Worm (Caenorhabditis elegans): ENCODE data around the gene droe-4.
"Not testable (repeated sequence)": the region's sequence is repeated elsewhere in the genome, so short reads cannot be mapped to it uniquely, and the experiment has no call there.

The droe-4 gene

DNA sequence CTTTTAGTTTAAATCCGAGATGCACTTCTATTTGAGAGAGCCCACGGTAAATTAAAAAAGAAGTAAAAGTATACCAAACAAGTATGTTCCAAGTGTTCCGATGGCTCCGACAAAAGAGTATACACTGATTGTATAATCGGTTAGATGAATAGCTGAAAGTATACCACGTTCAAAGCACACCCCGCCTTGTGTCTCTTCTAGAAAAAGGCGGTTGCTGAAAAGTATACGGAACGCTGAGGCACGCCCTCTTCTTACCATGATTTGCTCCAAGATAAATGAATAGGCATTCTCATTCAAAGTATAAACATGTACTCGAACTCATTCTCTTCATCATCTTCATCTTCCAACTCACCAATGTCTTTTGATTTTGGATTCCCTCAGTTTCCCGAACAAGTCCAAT, 21.9 kb downstream of the droe-4 start, which contains the start of gene end-3:
TSS of gene end-3 (plus strand) at position 301 of the 400 bp plus-strand sequence.
- TF ChIP-seq W03F9.2 (tag; optimal IDR thresholded peaks at IDR 0.05) (no peak), him-1 (tag; optimal IDR thresholded peaks at IDR 0.05) (no peak), dao-5 (tag; optimal IDR thresholded peaks at IDR 0.05) (no peak)

DNA sequence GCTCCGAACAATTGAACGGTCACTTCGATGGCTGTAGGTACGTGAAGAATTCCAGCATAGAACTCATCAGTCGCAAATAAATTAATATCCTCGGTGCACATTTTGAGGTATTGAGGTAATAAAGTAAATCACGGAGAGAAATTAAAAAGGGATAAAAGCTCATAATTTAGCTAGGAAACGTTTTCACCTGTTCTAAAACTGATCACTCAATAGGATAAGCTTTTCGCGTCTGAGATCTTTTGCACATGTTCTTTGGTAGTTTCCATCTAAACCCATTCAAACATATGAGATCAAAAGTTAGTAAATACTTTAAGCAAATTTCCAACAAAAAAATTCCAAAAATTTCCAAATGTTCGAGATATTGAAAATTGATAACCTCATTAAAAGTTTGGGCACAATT, 25.0 kb downstream of the droe-4 start, which contains the start of gene srh-308:
TSS of gene srh-308 (minus strand) at position 101 of the 400 bp plus-strand sequence.
- TF ChIP-seq him-1 (tag; optimal IDR thresholded peaks at IDR 0.05), result no peak

DNA sequence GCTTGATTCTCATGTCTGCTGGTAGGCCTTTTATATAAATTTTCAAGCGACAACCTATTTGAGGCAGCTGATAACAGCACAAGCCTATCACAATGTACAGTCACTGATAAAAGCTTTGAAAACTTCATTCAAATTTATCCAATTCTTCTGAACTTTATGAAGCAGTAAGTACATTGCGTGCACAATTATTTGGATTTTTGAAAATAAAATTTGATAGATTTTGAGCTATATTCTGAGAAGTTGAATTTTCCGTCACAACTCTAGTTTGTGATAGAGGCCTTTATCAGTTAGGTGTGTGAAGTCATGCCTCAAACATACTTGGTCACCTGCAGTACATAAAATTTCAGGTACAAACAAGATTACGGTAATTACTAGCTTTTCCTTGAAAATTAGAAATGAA, 26.2 kb downstream of the droe-4 start, which contains the start of the genes mtl-2 and T08G5.1:
TSS of gene mtl-2 (minus strand) at position 34 of the 400 bp plus-strand sequence.
TSS of gene T08G5.1 (plus strand) at position 127 of the 400 bp plus-strand sequence.
- TF ChIP-seq him-1 (tag; optimal IDR thresholded peaks at IDR 0.05), result no peak
- no peak for TF ChIP-seq dao-5 (tag; optimal IDR thresholded peaks at IDR 0.05)
- TF ChIP-seq W03F9.2 (tag; optimal IDR thresholded peaks at IDR 0.05), result no peak

DNA sequence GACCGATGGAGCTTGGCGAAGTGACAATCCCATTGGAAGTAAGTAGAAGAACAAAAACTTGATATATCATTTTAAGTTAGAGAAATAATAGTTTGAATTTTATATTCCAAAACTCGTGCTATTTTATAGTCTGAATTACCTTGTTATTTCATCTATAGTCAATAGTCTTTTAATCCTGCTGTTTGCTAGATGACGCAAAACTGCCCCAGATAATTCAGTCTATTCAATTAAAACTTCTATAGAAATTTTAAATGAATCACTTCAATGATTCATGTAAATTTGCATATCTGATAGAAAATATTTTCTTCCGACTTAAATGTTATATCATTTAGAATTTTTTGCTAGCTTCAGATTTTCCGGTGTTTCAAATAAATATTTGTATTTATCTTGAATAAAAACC, 30.6 kb downstream of the droe-4 start, which contains the start of gene T08G5.15:
TSS of gene T08G5.15 (minus strand) at position 101 of the 400 bp plus-strand sequence.
- no peak for TF ChIP-seq him-1 (tag; optimal IDR thresholded peaks at IDR 0.05)
- TF ChIP-seq W03F9.2 (tag; optimal IDR thresholded peaks at IDR 0.05), result no peak
- no peak for TF ChIP-seq dao-5 (tag; optimal IDR thresholded peaks at IDR 0.05)

DNA sequence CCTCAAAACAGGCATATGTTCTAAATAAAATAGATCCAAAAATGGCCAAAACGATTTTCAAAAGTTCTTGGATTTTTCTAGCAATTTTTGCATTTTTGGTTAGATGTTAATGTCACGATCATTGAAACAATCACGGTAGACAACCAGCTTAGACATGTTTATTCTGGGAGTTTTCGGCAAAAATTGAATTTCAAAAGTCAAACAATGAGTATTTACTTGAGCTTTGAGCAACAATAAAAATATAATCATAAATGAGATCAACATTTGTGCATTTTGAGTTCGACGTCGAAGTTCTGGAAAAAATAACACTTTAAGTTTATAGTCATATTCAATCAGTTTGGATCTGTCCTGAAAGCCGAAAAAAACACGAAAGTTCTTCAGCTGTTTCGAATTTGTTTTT, 33.7 kb downstream of the droe-4 start, which contains the start of gene T08G5.2:
TSS of gene T08G5.2 (minus strand) at position 101 of the 400 bp plus-strand sequence.
- TF ChIP-seq W03F9.2 (tag; optimal IDR thresholded peaks at IDR 0.05) (no peak), him-1 (tag; optimal IDR thresholded peaks at IDR 0.05) (no peak), dao-5 (tag; optimal IDR thresholded peaks at IDR 0.05) (no peak)

DNA sequence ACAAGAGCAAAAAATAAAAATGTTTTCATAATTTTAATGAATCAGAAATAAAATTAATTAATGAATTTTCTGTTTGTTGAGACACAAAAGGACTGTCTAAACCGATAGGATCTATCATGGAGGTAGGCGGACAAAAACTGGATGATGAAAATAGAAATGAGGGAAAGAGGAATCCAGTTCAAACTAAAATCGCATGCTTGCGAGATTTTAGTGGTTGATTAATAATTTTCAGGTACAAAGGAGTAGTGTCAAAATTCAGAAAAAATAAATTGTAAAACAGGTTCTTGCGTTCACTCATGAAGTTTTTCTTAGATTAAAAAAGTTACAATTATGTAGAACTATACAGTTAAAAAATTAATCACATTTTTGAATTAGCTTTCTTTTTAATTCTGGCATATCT, 34.9 kb downstream of the droe-4 start, which contains the start of gene T08G5.3:
TSS of gene T08G5.3 (minus strand) at position 101 of the 400 bp plus-strand sequence.
- TF ChIP-seq W03F9.2 (tag; optimal IDR thresholded peaks at IDR 0.05), result no peak
- TF ChIP-seq dao-5 (tag; optimal IDR thresholded peaks at IDR 0.05), result no peak
- no peak for TF ChIP-seq him-1 (tag; optimal IDR thresholded peaks at IDR 0.05)

DNA sequence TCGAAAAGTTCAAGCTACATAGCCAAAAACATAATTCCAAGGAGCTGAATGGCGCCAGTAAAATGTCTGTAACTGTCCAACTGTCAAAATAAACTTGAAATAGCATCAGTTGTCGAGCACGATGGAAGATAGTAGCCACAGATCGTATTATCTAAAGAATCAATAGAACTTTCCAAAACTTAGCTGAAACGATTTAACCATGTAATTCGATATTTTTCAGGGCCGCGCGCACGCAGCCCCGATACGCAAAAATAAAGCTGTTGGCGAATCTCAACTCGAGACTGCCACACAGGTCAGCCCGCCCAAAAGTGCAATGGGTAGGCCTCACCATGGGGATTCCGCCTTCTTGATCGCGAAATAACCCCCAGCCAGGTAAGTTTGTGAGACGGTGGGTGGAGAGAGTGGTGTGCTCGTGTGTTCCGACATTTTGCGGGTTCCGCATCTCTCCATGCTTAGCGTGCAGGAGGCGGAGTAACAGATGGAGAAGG, 35.8 kb downstream of the droe-4 start:
- TF ChIP-seq W03F9.2 (tag; optimal IDR thresholded peaks at IDR 0.05) (no peak), dao-5 (tag; optimal IDR thresholded peaks at IDR 0.05) (peak; percentile 20)

DNA sequence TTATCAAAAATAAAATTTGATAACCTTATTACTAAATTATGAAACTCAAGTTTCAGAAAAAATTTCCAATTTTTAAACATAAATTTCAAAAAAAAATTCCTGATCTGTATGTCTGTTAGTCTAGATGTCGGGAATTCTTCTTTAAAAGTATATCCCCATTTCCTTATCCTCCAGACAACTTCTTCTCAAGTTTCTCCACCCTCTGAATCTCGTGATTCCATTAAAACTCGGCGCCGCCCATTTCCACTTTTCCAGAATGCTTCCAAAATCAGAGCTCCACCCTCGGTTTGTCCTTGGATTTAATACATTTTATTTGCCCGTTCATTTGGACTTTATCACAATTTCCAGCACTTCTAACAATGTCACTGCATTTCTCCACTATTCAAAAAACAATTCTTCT, 41.2 kb downstream of the droe-4 start, which contains the start of gene ins-10:
TSS of gene ins-10 (plus strand) at position 301 of the 400 bp plus-strand sequence.
- TF ChIP-seq dao-5 (tag; optimal IDR thresholded peaks at IDR 0.05), result no peak
- no peak for TF ChIP-seq W03F9.2 (tag; optimal IDR thresholded peaks at IDR 0.05)
- TF ChIP-seq him-1 (tag; optimal IDR thresholded peaks at IDR 0.05), result no peak

DNA sequence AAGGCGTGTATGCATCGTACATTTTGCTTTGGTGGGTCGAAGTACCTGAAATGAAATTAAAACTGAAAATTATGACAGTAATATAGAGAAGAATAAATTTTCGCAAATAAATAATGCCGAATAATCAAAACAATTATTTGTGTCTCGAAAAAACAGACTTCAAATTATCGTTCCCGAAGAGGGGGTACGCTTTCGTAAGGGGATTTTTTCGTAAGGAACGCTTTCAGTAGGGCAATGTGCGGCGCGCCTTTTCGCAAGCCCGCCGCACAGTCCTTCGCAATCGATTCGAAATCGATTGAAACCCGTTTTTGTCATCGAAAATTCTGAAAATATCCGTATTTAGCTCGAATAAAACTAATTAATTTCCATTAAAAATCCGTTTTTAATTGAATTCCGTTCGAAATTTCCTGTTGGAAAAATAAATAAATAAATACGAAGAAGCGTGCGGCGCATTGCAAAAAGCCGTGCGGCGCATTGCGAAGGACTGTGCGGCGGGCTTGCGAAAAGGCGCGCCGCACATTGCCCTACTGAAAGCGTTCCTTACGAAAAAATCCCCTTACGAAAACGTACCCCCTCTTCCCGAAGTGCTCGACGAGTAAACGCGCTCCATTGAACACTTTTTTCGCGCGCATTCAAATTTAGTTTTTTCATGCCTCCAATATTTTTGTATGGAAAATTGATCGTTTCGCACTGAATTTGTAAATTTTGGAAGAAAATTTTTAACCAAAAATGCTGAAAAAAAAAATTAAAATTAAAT, 46.0 kb downstream of the droe-4 start, which contains the start of gene vps-39:
TSS of gene vps-39 (minus strand) at position 51 of the 757 bp plus-strand sequence.
- not testable (repeated sequence) for TF ChIP-seq dao-5, W03F9.2, him-1 (tag; optimal IDR thresholded peaks at IDR 0.05)
